Fruit fly (Drosophila melanogaster) whole organism, embryonic: ENCODE measurements around the gene CG18135.

Experiments
- Bteb2 ChIP-seq: fragments of 200-800 bp; sonication (Bioruptor generic); optimal IDR thresholded peaks from 2 replicates; lab custom pipeline; 2016; ENCODE audit warnings: missing biosample characterization, missing genetic modification characterization
- CG10959 ChIP-seq: fragments of 200-800 bp; sonication (Bioruptor generic); IDR thresholded peaks from 2 replicates; pipeline ENCODE4 v1.3.6; 2022; ENCODE audit warnings: missing biosample characterization, missing genetic modification characterization
- CG11085 ChIP-seq: fragments of 200-800 bp; sonication (Bioruptor generic); IDR thresholded peaks from 2 replicates; pipeline ENCODE4 v1.3.6; 2022; ENCODE audit warnings: missing biosample characterization, missing genetic modification characterization
- CG11695 ChIP-seq: fragments of 200-800 bp; sonication (Bioruptor generic); IDR thresholded peaks from 3 replicates; pipeline ENCODE4 v1.3.6; 2022; ENCODE audit warnings: missing biosample characterization, missing genetic modification characterization
- CG12071 ChIP-seq: fragments of 200-800 bp; sonication (Bioruptor generic); optimal IDR thresholded peaks from 3 replicates; lab custom pipeline; 2018; ENCODE audit warnings: missing biosample characterization, mild to moderate bottlenecking, missing genetic modification characterization
- CG12659 ChIP-seq: fragments of 200-800 bp; sonication (Bioruptor generic); optimal IDR thresholded peaks from 3 replicates; lab custom pipeline; 2017; ENCODE audit warnings: mild to moderate bottlenecking, missing biosample characterization, missing genetic modification reagents, missing genetic modification characterization
- CG15514 ChIP-seq: fragments of 200-800 bp; sonication (Bioruptor generic); optimal IDR thresholded peaks from 3 replicates; lab custom pipeline; 2017; ENCODE audit warnings: missing biosample characterization, missing genetic modification characterization, mild to moderate bottlenecking, moderate library complexity, missing genetic modification reagents
- CG18262 ChIP-seq: fragments of 200-800 bp; optimal IDR thresholded peaks from 3 replicates; lab custom pipeline; 2019; ENCODE audit warnings: missing biosample characterization, mild to moderate bottlenecking, missing genetic modification characterization, moderate library complexity
- CG18476 ChIP-seq: fragments of 200-800 bp; sonication (Bioruptor generic); optimal IDR thresholded peaks from 2 replicates; lab custom pipeline; 2016; ENCODE audit warnings: missing biosample characterization, mild to moderate bottlenecking, missing genetic modification characterization
- CG2712 ChIP-seq: fragments of 200-800 bp; optimal IDR thresholded peaks from 3 replicates; lab custom pipeline; 2019; ENCODE audit warnings: missing biosample characterization, mild to moderate bottlenecking, missing genetic modification characterization, moderate library complexity
- CG31388 ChIP-seq: fragments of 200-800 bp; sonication (Bioruptor generic); optimal IDR thresholded peaks from 2 replicates; lab custom pipeline; 2016; ENCODE audit warnings: missing biosample characterization, missing genetic modification characterization
- CG3163 ChIP-seq: fragments of 200-800 bp; sonication (Bioruptor generic); optimal IDR thresholded peaks from 3 replicates; lab custom pipeline; 2016; ENCODE audit warnings: missing biosample characterization, missing genetic modification characterization
- CG33213 ChIP-seq: fragments of 200-800 bp; sonication (Bioruptor generic); optimal IDR thresholded peaks from 3 replicates; lab custom pipeline; 2016; ENCODE audit warnings: missing biosample characterization, missing genetic modification characterization
- CG4282 ChIP-seq: fragments of 200-800 bp; sonication (Bioruptor generic); optimal IDR thresholded peaks from 2 replicates; lab custom pipeline; 2016; ENCODE audit warnings: missing biosample characterization, missing genetic modification characterization
- CG6254 ChIP-seq: fragments of 200-800 bp; sonication (Bioruptor generic); optimal IDR thresholded peaks from 3 replicates; lab custom pipeline; 2017; ENCODE audit warnings: mild to moderate bottlenecking, missing biosample characterization, missing genetic modification reagents, missing genetic modification characterization
- CG6791 ChIP-seq: fragments of 200-800 bp; sonication (Bioruptor generic); IDR thresholded peaks from 3 replicates; pipeline ENCODE4 v1.3.6; 2022; ENCODE audit warnings: missing biosample characterization, missing genetic modification characterization; ENCODE audit not compliant: partially characterized antibody
- CG7357 ChIP-seq: fragments of 200-800 bp; sonication (Bioruptor generic); IDR thresholded peaks from 3 replicates; pipeline ENCODE4 v1.3.6; 2022; ENCODE audit warnings: missing biosample characterization, missing genetic modification characterization
- CkIIα-i1 ChIP-seq: fragments of 200-800 bp; sonication (Bioruptor generic); IDR thresholded peaks from 2 replicates; pipeline ENCODE4 v1.3.6; 2022; ENCODE audit warnings: missing biosample characterization, missing genetic modification characterization
- D19B ChIP-seq: fragments of 200-800 bp; sonication (Bioruptor generic); optimal IDR thresholded peaks from 2 replicates; lab custom pipeline; 2017; ENCODE audit warnings: missing biosample characterization, mild to moderate bottlenecking, missing genetic modification characterization
- Dbx ChIP-seq: fragments of 200-800 bp; sonication (Bioruptor generic); IDR thresholded peaks from 3 replicates; pipeline ENCODE4 v1.3.6; 2022; ENCODE audit warnings: missing biosample characterization, missing genetic modification characterization
- GATAe ChIP-seq: fragments of 200-800 bp; sonication (Bioruptor generic); conservative IDR thresholded peaks from 2 replicates; pipeline ENCODE4 v1.3.6; 2022; ENCODE audit warnings: missing biosample characterization, missing genetic modification characterization
- NC2β ChIP-seq: fragments of 200-800 bp; sonication (Bioruptor generic); optimal IDR thresholded peaks from 2 replicates; lab custom pipeline; 2016; ENCODE audit warnings: missing biosample characterization, missing genetic modification characterization
- Rfx ChIP-seq: fragments of 200-800 bp; sonication (Bioruptor generic); IDR thresholded peaks from 2 replicates; pipeline ENCODE4 v1.3.6; 2022; ENCODE audit warnings: missing biosample characterization, missing genetic modification characterization
- Side ChIP-seq: fragments of 200-800 bp; sonication (Bioruptor generic); optimal IDR thresholded peaks from 2 replicates; lab custom pipeline; 2016; ENCODE audit warnings: missing biosample characterization, missing genetic modification characterization
- Stat92E ChIP-seq, 3 experiments: fragments of >200 bp in 2 of 3; fragments of 200-800 bp in 1 of 3; sonication (Bioruptor generic) in 1 of 3; optimal IDR thresholded peaks; 2 replicates each; lab custom pipeline; 2017 to 2019; ENCODE audit warnings: missing biosample characterization in 3 of 3, missing genetic modification characterization in 3 of 3, mild to moderate bottlenecking in 1 of 3, moderate library complexity in 1 of 3
- TFAM ChIP-seq: fragments of 200-800 bp; sonication (Bioruptor generic); optimal IDR thresholded peaks from 2 replicates; lab custom pipeline; 2017; ENCODE audit warnings: missing biosample characterization, missing genetic modification characterization, inconsistent platforms
- Taf1 ChIP-seq: fragments of 200-800 bp; sonication (Bioruptor generic); IDR thresholded peaks from 2 replicates; pipeline ENCODE4 v1.3.6; 2022; ENCODE audit warnings: missing biosample characterization, missing genetic modification characterization
- Tbp ChIP-seq: fragments of >200 bp; optimal IDR thresholded peaks from 2 replicates; lab custom pipeline; 2018; ENCODE audit warnings: missing biosample characterization, missing genetic modification characterization
- ac ChIP-seq: fragments of 200-800 bp; sonication (Bioruptor generic); optimal IDR thresholded peaks from 3 replicates; lab custom pipeline; 2017; ENCODE audit warnings: missing biosample characterization, mild to moderate bottlenecking, missing genetic modification characterization
- al ChIP-seq: fragments of 200-800 bp; sonication (Bioruptor generic); IDR thresholded peaks from 2 replicates; pipeline ENCODE4 v1.3.6; 2022; ENCODE audit warnings: missing biosample characterization, missing genetic modification characterization
- ato ChIP-seq: fragments of 200-800 bp; sonication (Bioruptor generic); IDR thresholded peaks from 2 replicates; pipeline ENCODE4 v1.3.6; 2022; ENCODE audit warnings: missing biosample characterization, missing genetic modification characterization; ENCODE audit not compliant: partially characterized antibody
- bab2 ChIP-seq: fragments of 200-800 bp; sonication (Bioruptor generic); optimal IDR thresholded peaks from 2 replicates; lab custom pipeline; 2016; ENCODE audit warnings: missing biosample characterization, missing genetic modification characterization
- bbx ChIP-seq: fragments of 200-800 bp; sonication (Bioruptor generic); IDR thresholded peaks from 2 replicates; pipeline ENCODE4 v1.3.6; 2022; ENCODE audit warnings: missing biosample characterization, missing genetic modification characterization; ENCODE audit not compliant: partially characterized antibody
- btn ChIP-seq: fragments of 200-800 bp; sonication (Bioruptor generic); optimal IDR thresholded peaks from 2 replicates; lab custom pipeline; 2016; ENCODE audit warnings: missing biosample characterization, missing genetic modification characterization
- chinmo ChIP-seq: fragments of 200-800 bp; sonication (Bioruptor generic); IDR thresholded peaks from 4 replicates; pipeline ENCODE4 v1.3.6; 2022; ENCODE audit warnings: missing biosample characterization, missing genetic modification characterization; ENCODE audit not compliant: partially characterized antibody
- croc ChIP-seq: fragments of 200-800 bp; sonication (Bioruptor generic); conservative IDR thresholded peaks from 3 replicates; pipeline ENCODE4 v1.3.6; 2022; ENCODE audit warnings: missing biosample characterization, missing genetic modification characterization
- gcm2 ChIP-seq: fragments of 200-800 bp; sonication (Bioruptor generic); optimal IDR thresholded peaks from 2 replicates; lab custom pipeline; 2016; ENCODE audit warnings: missing biosample characterization, missing genetic modification characterization
- gro ChIP-seq: fragments of 200-800 bp; sonication (Bioruptor generic); optimal IDR thresholded peaks from 2 replicates; lab custom pipeline; 2016; ENCODE audit warnings: missing biosample characterization, missing genetic modification characterization
- gt ChIP-seq: fragments of 200-800 bp; sonication (Bioruptor generic); IDR thresholded peaks from 2 replicates; pipeline ENCODE4 v1.3.6; 2022; ENCODE audit warnings: missing biosample characterization, missing genetic modification characterization
- ham ChIP-seq: fragments of 200-800 bp; sonication (Bioruptor generic); IDR thresholded peaks from 2 replicates; pipeline ENCODE4 v1.3.6; 2022; ENCODE audit warnings: missing biosample characterization, missing genetic modification characterization
- jing ChIP-seq: fragments of 200-800 bp; sonication (Bioruptor generic); optimal IDR thresholded peaks from 2 replicates; lab custom pipeline; 2018; ENCODE audit warnings: missing biosample characterization, mild to moderate bottlenecking, missing genetic modification characterization
- klu ChIP-seq: fragments of 200-800 bp; sonication (Bioruptor generic); IDR thresholded peaks from 2 replicates; pipeline ENCODE4 v1.3.6; 2022; ENCODE audit warnings: missing biosample characterization, missing genetic modification characterization
- nau ChIP-seq: fragments of 200-800 bp; sonication (Bioruptor generic); optimal IDR thresholded peaks from 3 replicates; lab custom pipeline; 2017; ENCODE audit warnings: missing biosample characterization, mild to moderate bottlenecking, missing genetic modification characterization, missing genetic modification reagents
- phol ChIP-seq: fragments of 200-800 bp; sonication (Bioruptor generic); optimal IDR thresholded peaks from 3 replicates; lab custom pipeline; 2018; ENCODE audit warnings: missing biosample characterization, mild to moderate bottlenecking, missing genetic modification characterization, moderate library complexity
- sc ChIP-seq, 3 experiments: fragments of >200 bp in 2 of 3; fragments of 200-800 bp in 1 of 3; sonication (Bioruptor generic) in 1 of 3; optimal IDR thresholded peaks; 2 replicates in 2 of 3; 3 replicates in 1 of 3; lab custom pipeline; 2017; ENCODE audit warnings: mild to moderate bottlenecking in 1 of 3, missing biosample characterization in 1 of 3, missing genetic modification characterization in 1 of 3, missing genetic modification reagents in 1 of 3
- sens-2 ChIP-seq: fragments of 200-800 bp; sonication (Bioruptor generic); IDR thresholded peaks from 2 replicates; pipeline ENCODE4 v1.3.6; 2022; ENCODE audit warnings: missing biosample characterization, missing genetic modification characterization
- sima ChIP-seq: fragments of 200-800 bp; sonication (Bioruptor generic); optimal IDR thresholded peaks from 2 replicates; lab custom pipeline; 2016; ENCODE audit warnings: missing biosample characterization, missing genetic modification characterization
- ssp ChIP-seq: fragments of 200-800 bp; sonication (Bioruptor generic); IDR thresholded peaks from 2 replicates; pipeline ENCODE4 v1.3.6; 2022; ENCODE audit warnings: missing biosample characterization, missing genetic modification characterization
- ttk ChIP-seq: fragments of 200-800 bp; sonication (Bioruptor generic); IDR thresholded peaks from 2 replicates; pipeline ENCODE4 v2.1.2; 2022; ENCODE audit warnings: missing biosample characterization, missing genetic modification characterization
- zfh2 ChIP-seq: fragments of 200-800 bp; sonication (Bioruptor generic); optimal IDR thresholded peaks from 2 replicates; lab custom pipeline; 2016; ENCODE audit warnings: missing biosample characterization, missing genetic modification characterization

Gene CG18135

DNA sequence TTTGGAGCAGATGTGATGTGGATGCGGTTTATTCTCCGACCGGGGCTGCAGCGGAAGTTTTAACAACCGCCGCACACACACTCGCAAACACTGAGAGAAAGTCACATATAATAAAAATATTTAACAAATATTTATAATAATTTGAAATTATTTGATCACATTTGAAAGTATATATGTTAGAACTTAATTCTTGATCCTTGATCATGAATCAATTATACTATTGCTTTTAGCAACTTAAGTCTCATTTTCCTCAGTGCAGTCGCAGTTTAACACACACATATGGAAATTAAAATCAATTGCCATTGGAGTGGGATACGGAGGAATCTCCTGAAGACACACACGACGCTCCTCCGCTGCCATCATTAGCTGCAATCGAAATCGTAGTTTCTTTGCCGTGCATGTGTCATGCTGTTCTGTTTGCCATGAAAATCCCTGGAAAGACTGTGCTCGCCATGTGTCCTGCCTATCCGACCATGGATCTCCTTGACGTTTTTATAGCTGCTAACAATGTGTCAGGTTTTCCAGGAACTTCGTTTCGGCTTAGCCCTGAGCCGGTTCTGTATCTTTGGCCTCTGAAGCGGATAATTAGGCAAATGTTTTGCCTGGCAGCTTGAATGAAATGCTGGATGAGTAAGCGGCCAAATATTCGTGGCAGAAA, 35.2 kb upstream of the CG18135 start (continued):
- TF ChIP-seq CG18476 (GFP tag; lab: Kevin White, UChicago) (peak; percentile 20), D19B (no peak), Side (GFP tag; lab: Kevin White, UChicago) (no peak), Rfx (GFP tag; lab: Robert Waterston, UW) (no peak), GATAe (GFP tag; lab: Robert Waterston, UW) (no peak), Tbp (GFP tag; lab: Kevin White, UChicago) (no peak), ttk (GFP tag; lab: Robert Waterston, UW) (peak; percentile 59; the same call in 1 of the 2 replicates), gro (GFP tag; lab: Kevin White, UChicago) (no peak), croc (GFP tag; lab: Robert Waterston, UW) (peak; percentile 81), CG11695 (0 out of 3 replicates have a peak, but pooled peaks have one; percentile 37), CG33213 (GFP tag; lab: Kevin White, UChicago) (no peak), sima (GFP tag; lab: Kevin White, UChicago) (no peak), ssp (GFP tag; lab: Robert Waterston, UW) (peak; percentile 52), chinmo (GFP tag; lab: Robert Waterston, UW) (no peak), gcm2 (GFP tag; lab: Kevin White, UChicago) (no peak), CG2712 (tag; lab: Kevin White, UChicago) (peak; percentile 94), nau (no peak), Bteb2 (GFP tag; lab: Kevin White, UChicago) (no peak), klu (GFP tag; lab: Robert Waterston, UW) (no peak), CG18262 (tag; lab: Kevin White, UChicago) (peak; percentile 93), NC2β (GFP tag; lab: Kevin White, UChicago) (no peak), jing (GFP tag; lab: Kevin White, UChicago) (peak; percentile 36), TFAM (GFP tag; lab: Kevin White, UChicago) (no peak), zfh2 (GFP tag; lab: Kevin White, UChicago) (no peak), al (no peak), CkIIα-i1 (GFP tag; lab: Robert Waterston, UW) (no peak), sc (optimal IDR thresholded peaks at IDR 0.05; lab: Kevin White, UChicago) (no peak), sc (GFP tag; optimal IDR thresholded peaks at IDR 0.05; lab: Kevin White, UChicago) (peak; percentile 78), btn (GFP tag; lab: Kevin White, UChicago) (no peak), gt (GFP tag; lab: Robert Waterston, UW) (no peak; the same call in 1 of the 2 replicates), CG6254 (GFP tag; lab: Kevin White, UChicago) (peak; percentile 85), CG12071 (GFP tag; lab: Kevin White, UChicago) (no peak), CG4282 (GFP tag; lab: Kevin White, UChicago) (no peak), phol (tag; lab: Kevin White, UChicago) (peak; percentile 87), CG31388 (no peak), bbx (GFP tag; lab: Robert Waterston, UW) (no peak), Taf1 (GFP tag; lab: Robert Waterston, UW) (no peak), CG15514 (GFP tag; lab: Kevin White, UChicago) (no peak), Stat92E (GFP tag; optimal IDR thresholded peaks at IDR 0.05; lab: Kevin White, UChicago) (peak in 1 of 3 experiments; percentile 67), ham (GFP tag; lab: Robert Waterston, UW) (no peak), ac (GFP tag; lab: Kevin White, UChicago) (peak; percentile 84), CG12659 (GFP tag; lab: Kevin White, UChicago) (peak; percentile 27), CG6791 (GFP tag; lab: Robert Waterston, UW) (no peak), Dbx (no peak), sens-2 (peak; percentile 55), ato (GFP tag; lab: Robert Waterston, UW) (no peak), CG11085 (GFP tag; lab: Robert Waterston, UW) (no peak), CG7357 (GFP tag; lab: Robert Waterston, UW) (peak; percentile 44; the same call in 1 of the 3 replicates), bab2 (GFP tag; lab: Kevin White, UChicago) (no peak), CG3163 (GFP tag; lab: Kevin White, UChicago) (no peak), CG10959 (GFP tag; lab: Robert Waterston, UW) (peak; percentile 90)
